Fruit fly (Drosophila melanogaster) Kc167 (cell line): ENCODE data around the gene comm.

Experiments
- Myc ChIP-seq: fragments of >200 bp; optimal IDR thresholded peaks from 2 replicates; lab custom pipeline; 2017; ENCODE audit warnings: missing external identifiers
- Sin3A ChIP-seq: fragments of >200 bp; optimal IDR thresholded peaks from 2 replicates; lab custom pipeline; 2018; ENCODE audit warnings: missing external identifiers
- h ChIP-seq: fragments of >200 bp; optimal IDR thresholded peaks from 3 replicates; lab custom pipeline; 2018; ENCODE audit warnings: missing external identifiers
- insv ChIP-seq: fragments of >200 bp; optimal IDR thresholded peaks from 3 replicates; lab custom pipeline; 2018; ENCODE audit warnings: missing external identifiers
- psq ChIP-seq: fragments of >200 bp; optimal IDR thresholded peaks from 2 replicates; lab custom pipeline; 2017; ENCODE audit warnings: missing external identifiers
- ttk ChIP-seq: sonication (Bioruptor generic); optimal IDR thresholded peaks from 2 replicates; lab custom pipeline; 2017; ENCODE audit warnings: missing external identifiers

Gene comm

DNA sequence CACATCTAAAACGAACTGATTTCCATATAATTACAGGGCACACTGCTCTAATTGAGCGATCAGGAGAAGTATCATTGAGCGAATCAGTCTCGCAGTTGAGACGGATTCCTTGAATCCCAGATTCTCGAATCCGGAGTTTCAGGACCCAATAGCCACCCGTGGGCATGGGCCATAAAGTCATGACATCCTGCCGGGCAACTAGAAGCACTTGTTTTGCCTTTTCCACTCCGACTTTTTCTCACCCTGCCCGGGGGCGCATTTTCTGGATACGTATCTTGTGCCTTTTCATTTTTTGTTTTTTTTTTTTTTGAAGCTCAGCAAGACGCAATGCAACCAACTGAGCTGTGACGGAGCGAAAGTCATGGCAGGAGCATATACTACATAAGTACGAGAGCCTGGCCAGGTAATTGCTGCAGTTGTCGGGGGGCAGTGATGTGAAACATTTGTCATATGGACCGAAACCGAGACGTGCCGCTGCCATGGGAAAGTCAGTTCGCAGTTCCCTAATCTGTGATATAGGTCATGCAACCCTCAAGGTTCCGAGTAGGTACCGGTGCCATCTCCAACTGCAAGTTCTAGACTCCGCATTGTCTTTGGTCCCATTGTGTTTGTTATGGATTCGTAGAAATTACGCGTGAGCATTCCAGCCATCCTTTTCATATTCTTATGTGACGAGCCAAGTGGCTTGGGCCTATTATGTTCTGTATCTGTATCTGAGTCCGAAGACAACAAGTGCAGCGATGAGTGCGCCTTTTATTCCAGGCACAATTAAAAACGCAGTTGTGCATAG, 24.7 kb downstream of the comm start:
- TF ChIP-seq psq, result no peak
- no peak for TF ChIP-seq insv (lab: Kevin White, UChicago)
- TF ChIP-seq h, result no peak
- TF ChIP-seq ttk, result no peak
- TF ChIP-seq Myc (lab: Kevin White, UChicago), result no peak
- no peak for TF ChIP-seq Sin3A

DNA sequence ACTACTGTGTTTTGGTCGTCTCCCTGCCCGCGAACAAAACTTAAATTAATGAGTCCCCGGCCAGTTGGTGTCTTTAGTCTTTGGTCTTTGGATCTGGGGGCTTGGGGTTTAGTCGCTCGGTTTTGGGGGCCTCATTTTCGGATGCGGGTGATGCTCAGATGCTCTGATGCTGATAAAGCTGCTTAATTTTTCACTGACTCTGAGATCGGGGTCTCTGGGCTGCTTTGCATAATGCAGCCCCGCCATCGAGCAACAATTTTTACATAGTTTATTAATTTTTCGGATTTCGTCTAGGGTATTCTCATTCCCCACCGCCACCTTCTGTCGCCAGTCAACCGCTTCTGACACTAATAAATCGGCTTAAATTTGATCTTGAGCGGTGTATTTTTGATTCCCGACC, 26.0 kb downstream of the comm start:
- TF ChIP-seq Myc (lab: Kevin White, UChicago) (no peak), psq (no peak), h (no peak), Sin3A (no peak), insv (lab: Kevin White, UChicago) (no peak), ttk (no peak)

DNA sequence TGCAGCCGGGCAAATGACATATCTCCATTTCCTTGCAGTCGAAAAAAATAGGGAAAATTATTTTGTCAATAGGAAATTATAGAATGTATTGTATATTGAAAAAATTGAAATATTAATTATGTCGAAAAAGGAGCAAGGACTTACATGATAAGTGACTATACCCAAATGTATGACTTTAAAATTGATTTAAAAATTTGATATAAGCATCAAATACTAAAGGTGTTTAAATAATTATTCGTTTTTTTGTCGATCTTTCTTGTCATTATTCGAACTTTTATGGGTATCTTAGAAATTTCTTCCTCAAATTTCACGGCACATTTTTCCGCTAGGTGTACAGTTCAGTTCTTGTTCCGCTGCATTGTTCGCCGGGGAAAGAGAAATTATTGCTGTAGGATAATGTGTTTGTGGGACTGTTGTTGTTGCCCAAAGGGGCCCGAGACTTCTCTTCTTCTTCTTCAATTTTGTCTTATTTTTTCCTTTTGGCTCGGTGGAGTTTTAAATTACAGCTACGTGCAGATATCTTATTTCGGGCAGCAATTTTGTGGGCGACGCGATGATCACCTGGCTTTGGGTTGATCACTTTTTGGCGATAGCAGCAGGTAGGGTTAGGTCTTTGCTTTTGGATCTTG, 27.8 kb downstream of the comm start:
- TF ChIP-seq insv (lab: Kevin White, UChicago) (no peak), Myc (lab: Kevin White, UChicago) (no peak), ttk (no peak), h (no peak), psq (no peak), Sin3A (no peak)

DNA sequence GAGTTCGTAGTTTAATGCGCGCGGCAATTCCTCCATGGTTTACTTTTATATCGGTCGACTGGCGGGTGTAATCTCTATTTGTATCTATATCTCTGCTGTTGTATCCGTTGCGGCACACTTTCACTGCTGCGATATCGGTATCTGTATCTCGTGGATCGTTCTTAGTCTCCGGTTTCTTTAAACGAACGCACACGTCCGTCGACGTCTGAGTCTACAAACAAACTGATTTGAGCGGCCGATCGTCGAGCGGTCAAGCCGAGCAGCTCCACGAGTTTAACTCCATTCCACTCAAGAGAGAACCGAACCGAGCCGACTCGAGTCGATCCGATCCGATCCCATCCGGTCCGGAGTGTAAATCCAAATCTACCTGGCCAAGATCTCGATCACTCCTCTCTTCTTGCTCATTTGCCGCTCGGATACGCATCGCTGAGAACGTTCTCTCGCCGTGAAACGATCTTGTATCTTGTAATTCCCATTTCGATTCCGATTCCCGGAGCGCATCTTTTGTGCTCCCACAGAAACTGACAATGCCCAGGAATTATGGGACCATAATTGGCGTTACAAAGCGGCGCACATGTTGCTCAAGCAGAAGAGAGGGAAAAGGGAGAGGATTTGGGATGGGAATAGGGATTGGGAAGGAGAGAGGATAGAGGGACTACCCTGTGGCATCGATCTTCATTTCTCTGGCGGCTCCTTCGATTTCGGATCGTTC, 28.4 kb downstream of the comm start, which contains the start of gene comm2:
Gene comm2 (minus strand): TSS at position 225 of the 712 bp plus-strand sequence.
- no peak for TF ChIP-seq Myc (lab: Kevin White, UChicago)
- TF ChIP-seq insv (lab: Kevin White, UChicago), result no peak
- TF ChIP-seq h, result no peak
- no peak for TF ChIP-seq ttk
- no peak for TF ChIP-seq psq
- no peak for TF ChIP-seq Sin3A

DNA sequence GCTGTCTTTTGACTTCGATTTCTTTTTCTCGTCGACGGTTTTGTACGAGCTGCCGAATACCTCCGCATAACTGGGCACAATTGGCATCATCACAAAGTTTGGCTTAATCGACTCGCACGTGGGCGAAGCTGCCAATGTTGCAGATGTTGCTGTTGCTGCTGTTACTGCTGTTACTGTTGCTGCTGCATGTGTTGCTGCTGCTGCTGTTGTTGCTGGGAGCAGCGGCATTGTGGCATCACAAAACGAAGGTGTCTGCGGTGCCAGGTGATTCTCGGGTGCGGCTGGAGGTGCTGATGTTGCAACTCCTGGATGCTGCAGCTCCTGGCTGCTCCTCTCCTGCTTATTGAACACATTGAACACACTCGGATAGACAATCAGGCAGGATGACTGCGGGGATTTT, 30.3 kb downstream of the comm start:
- TF ChIP-seq h (no peak), Sin3A (no peak), psq (no peak), insv (lab: Kevin White, UChicago) (no peak), ttk (no peak), Myc (lab: Kevin White, UChicago) (no peak)

DNA sequence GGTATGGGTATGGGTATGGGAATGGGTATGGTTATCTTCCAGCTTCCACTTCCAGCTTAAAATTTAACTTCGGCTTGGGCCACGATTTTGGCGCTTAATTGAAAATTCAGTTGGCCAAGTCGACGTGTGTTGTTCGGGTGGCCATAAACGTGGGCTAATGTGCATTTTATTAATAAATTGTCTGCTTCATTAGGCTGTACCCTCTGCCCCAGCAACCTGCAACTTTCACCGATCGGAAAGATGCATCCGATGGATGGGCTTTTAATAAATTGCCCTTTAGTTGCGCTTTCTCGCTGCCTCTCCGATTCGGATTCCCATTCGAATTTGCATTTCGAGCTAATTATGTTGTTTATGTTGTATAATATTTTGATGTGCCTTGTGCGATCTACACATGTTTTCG, 33.0 kb downstream of the comm start:
- TF ChIP-seq ttk, result no peak
- TF ChIP-seq h, result no peak
- no peak for TF ChIP-seq psq
- no peak for TF ChIP-seq Sin3A
- TF ChIP-seq Myc (lab: Kevin White, UChicago), result no peak
- TF ChIP-seq insv (lab: Kevin White, UChicago), result no peak

DNA sequence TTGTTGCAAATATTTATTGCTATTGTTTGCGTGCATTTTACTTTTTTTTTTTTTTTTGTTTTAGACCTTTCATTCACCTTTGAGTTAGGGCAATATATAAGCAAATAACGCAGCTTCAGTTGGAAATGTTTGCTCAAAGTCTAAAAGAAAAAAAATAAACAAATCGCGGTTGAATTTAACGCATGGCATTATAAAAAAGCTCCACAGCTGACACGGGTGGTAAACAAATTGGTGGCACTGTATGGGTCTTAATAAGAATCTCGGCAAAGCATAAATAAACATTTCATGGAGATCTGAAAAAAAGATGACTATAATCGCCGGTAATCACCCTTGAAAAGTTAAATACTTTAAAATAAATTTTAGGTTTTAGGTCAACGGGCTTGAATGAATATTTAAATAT, 33.8 kb downstream of the comm start:
- TF ChIP-seq insv (lab: Kevin White, UChicago) (no peak), Myc (lab: Kevin White, UChicago) (no peak), h (no peak), ttk (no peak), psq (no peak), Sin3A (no peak)

DNA sequence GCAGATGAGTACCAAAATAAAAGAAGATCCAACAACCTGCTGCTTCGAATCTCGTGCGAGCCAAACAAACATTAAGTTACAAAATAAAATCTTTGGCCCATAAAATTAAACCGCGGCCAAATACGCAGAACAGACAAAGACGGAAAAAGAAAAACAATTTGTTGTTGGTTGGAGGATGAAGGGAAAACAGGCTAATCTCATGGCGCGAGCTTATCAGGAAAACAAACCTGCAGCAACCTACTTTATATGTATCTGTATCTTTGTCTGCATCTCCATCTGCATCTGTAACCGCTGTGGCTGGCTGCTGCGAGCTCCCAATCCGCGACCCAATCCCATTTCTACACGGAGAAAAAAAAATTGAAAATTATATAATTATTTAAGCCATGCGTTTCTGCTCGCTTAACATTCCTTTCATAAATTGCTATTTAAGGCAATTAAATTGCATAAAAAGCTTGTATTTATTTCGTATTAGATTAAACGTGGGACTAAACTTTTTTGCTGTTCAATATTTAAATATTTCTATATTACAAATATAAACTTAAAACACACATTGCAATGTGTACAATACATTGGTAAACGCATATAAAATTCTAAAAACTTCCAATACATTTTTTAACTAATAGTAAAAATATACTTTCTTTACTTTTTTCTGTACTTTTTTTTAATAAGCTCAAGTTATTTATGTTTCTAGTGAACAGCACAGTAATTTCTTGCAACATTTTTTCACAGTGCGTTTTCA, 35.3 kb downstream of the comm start:
- no peak for TF ChIP-seq psq
- TF ChIP-seq Sin3A, result no peak
- no peak for TF ChIP-seq ttk

DNA sequence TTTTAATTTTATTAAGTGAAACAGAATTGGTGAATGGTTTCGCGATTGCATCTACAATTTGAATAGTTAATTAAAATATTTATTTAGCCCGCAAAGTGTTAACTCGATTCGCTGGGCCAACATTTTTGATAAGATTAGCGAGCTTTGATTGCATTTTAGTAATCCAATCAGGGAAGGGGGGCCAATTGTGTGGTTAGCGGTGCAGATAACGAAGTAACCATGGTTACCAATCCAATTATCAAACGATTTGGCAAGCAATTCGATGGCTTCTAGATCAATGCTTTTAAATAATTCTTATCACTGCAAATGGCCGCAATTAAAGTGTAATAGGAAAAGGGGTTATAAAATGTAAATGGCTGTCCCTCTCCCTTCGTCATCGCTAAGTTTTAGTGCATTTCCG, 35.8 kb downstream of the comm start:
- TF ChIP-seq insv (lab: Kevin White, UChicago) (no peak), Sin3A (no peak), h (no peak), ttk (no peak), psq (no peak), Myc (lab: Kevin White, UChicago) (no peak)

DNA sequence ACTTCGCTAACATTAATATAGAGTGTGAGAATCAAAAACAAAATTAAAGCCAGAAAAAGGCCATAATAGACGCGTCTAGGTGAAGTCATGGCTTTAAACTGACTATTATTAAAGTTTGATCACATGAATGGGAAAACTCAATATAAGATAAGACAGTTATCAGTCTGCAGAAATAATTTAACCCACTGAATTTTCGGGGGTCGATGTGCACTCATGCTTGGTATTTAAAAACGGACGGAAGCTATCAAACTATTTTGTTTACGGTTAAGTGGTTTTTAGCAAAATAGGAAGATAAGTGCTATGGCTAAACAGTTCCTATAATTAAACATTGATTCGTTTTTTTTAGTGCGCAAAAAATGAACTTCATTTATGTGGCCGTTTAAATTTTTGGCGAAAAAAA, 36.3 kb downstream of the comm start, which contains the start of gene CG34451:
Gene CG34451 (minus strand): TSS at position 101 of the 400 bp plus-strand sequence.
- TF ChIP-seq h (no peak), ttk (no peak), Sin3A (no peak), psq (no peak), insv (lab: Kevin White, UChicago) (no peak), Myc (lab: Kevin White, UChicago) (no peak)

DNA sequence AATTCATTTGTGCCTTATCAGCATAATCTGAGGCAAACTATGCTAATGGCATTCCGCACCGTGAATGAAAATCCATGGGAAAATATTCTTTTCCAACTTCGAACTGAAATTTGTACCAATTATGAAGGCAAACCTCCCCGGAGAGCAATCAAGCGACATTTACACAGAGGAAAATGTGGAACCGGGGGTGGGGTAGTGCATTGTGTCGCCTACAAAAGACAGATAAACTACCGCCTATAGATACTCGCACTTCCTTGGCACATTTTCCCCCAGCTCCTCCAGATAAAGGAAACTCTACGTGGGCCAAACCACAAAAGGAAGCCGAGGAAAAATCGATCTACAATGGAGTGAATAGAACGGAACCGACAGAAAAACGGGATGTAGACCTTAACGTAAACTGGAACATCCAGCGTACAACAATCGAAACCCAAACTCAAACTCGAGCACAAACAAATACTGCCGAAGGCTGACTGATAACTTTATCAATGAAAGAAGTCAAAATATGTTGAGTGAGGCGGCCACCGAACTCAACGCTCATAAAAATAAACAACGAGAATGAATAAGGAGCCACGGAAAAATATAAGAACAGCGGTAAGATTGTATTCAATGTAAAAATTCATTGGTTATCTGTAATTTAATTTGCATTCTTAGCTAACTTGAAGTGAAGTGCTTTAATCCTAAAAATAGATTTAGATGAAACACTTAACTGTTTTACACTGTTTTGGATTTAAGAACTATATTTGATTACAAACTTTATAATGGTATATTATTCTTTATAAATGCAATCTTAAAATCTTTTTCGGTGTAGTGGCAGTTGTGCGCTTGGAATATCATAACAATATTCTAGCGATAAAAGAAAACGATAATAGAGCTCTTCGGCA, 37.3 kb downstream of the comm start:
- TF ChIP-seq Sin3A (no peak), ttk (no peak), Myc (lab: Kevin White, UChicago) (no peak), h (no peak), psq (no peak), insv (lab: Kevin White, UChicago) (no peak)

DNA sequence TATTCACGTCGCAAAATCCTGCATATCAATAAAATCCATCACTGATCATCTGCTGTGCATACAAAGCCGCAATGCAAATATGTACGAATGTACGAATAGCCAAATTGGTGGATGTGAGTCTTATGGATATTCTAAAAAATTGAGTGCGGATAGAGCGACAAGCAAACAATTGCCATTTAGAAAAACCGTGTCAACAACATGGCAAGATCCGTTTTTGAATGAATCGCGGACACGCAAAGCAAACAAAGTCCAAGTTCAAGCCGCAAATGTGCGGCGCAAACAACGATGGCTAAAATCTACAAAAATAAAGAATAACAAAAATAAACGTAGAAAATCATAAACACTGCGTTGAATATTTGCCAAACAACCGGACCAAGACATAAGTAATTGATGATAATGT, 38.7 kb downstream of the comm start:
- TF ChIP-seq psq, result no peak
- no peak for TF ChIP-seq ttk
- no peak for TF ChIP-seq h
- TF ChIP-seq Sin3A, result no peak
- no peak for TF ChIP-seq insv (lab: Kevin White, UChicago)
- TF ChIP-seq Myc (lab: Kevin White, UChicago), result no peak
